ENCODE assay signal across 2 worm cellular contexts in genomic region chrII:5599326-5600044, ce11.
TF ChIP-seq lines count a peak whose summit lies in the region.

TSS of gene C17G10.10 (minus strand) at chrII:5599376.

TF ChIP-seq in whole organism, L1 larva, 84 proteins besides CTCF, POLR2A, EP300 and RAD21 (continued from another document):
- TF ChIP-seq tbx-2 (tag; optimal IDR thresholded peaks at IDR 0.05; lab: Kevin White, UChicago), result peak; percentile 73
- peak; percentile 43 for TF ChIP-seq zip-4 (GFP tag; optimal IDR thresholded peaks at IDR 0.05; lab: Kevin White, UChicago)
- no peak for TF ChIP-seq fkh-8 (tag; optimal IDR thresholded peaks at IDR 0.05; lab: Kevin White, UChicago)
- no peak for TF ChIP-seq ceh-90 (tag; optimal IDR thresholded peaks at IDR 0.05; lab: Kevin White, UChicago)

TF ChIP-seq in whole organism, L4 larva, 104 proteins besides CTCF, POLR2A, EP300 and RAD21 (continued from another document):
- TF ChIP-seq D1046.2 (GFP tag; IDR thresholded peaks at IDR 0.05; lab: Robert Waterston, UW), result no peak
- no peak for TF ChIP-seq saeg-2 (GFP tag; IDR thresholded peaks at IDR 0.05; lab: Robert Waterston, UW)
- TF ChIP-seq F37D6.2 (tag; optimal IDR thresholded peaks at IDR 0.05; lab: Kevin White, UChicago), result no peak
- TF ChIP-seq F26F4.8 (GFP tag; conservative IDR thresholded peaks at IDR 0.05; lab: Robert Waterston, UW), result no peak
- TF ChIP-seq dmd-9 (GFP tag; IDR thresholded peaks at IDR 0.05; lab: Robert Waterston, UW), result 0 out of 2 replicates have a peak, but pooled peaks have one; percentile 18
- peak; percentile 50 for TF ChIP-seq pha-4 (GFP tag; IDR thresholded peaks at IDR 0.05; lab: Robert Waterston, UW)
- peak; percentile 6 for TF ChIP-seq pha-4 (tag; optimal IDR thresholded peaks at IDR 0.05; lab: Kevin White, UChicago)
- no peak for TF ChIP-seq ZK337.2 (GFP tag; IDR thresholded peaks at IDR 0.05; lab: Robert Waterston, UW)
- TF ChIP-seq lim-7 (GFP tag; IDR thresholded peaks at IDR 0.05; lab: Robert Waterston, UW), result no peak
- no peak for TF ChIP-seq fos-1 (tag; optimal IDR thresholded peaks at IDR 0.05; lab: Kevin White, UChicago)
- no peak for TF ChIP-seq zfp-2 (tag; optimal IDR thresholded peaks at IDR 0.05; lab: Kevin White, UChicago)
TF ChIP-seq in whole organism, L4 larva: peak in this region for 44.
